Fruit fly (Drosophila melanogaster): ENCODE measurements around the gene CG31300.

Gene CG31300

dm6 chr3R:25258628-25259240, 24.7 kb upstream of the CG31300 start, which contains the start of gene CG11857 (continued):
- TF ChIP-seq Sox102F (GFP tag; optimal IDR thresholded peaks at IDR 0.05) (peak; percentile 98), Elba2 (GFP tag; optimal IDR thresholded peaks at IDR 0.05) (peak; percentile 90), Lim3 (GFP tag; IDR thresholded peaks at IDR 0.05) (peak; percentile 95), CG3281 (GFP tag; optimal IDR thresholded peaks at IDR 0.05) (peak; percentile 96), CG31388 (GFP tag; optimal IDR thresholded peaks at IDR 0.05) (peak; percentile 97), kay (GFP tag; optimal IDR thresholded peaks at IDR 0.05) (peak; percentile 98), CG7928 (GFP tag; optimal IDR thresholded peaks at IDR 0.05) (peak; percentile 98), CG2678 (tag; optimal IDR thresholded peaks at IDR 0.05) (peak; percentile 98), gce (GFP tag; IDR thresholded peaks at IDR 0.05) (peak; percentile 96), hbn (GFP tag; IDR thresholded peaks at IDR 0.05; ENCODE audit: partially characterized antibody) (peak; percentile 100), Xrp1 (GFP tag; IDR thresholded peaks at IDR 0.05) (peak; percentile 99), HmgD (GFP tag; optimal IDR thresholded peaks at IDR 0.05) (peak; percentile 95), cas (GFP tag; IDR thresholded peaks at IDR 0.05) (peak; percentile 98), HLH3B (GFP tag; IDR thresholded peaks at IDR 0.05) (peak; percentile 98), CG5953 (GFP tag; IDR thresholded peaks at IDR 0.05) (peak; percentile 96), ewg (GFP tag; optimal IDR thresholded peaks at IDR 0.05) (peak; percentile 92), H2.0 (GFP tag; IDR thresholded peaks at IDR 0.05) (peak; percentile 99), CG14965 (GFP tag; optimal IDR thresholded peaks at IDR 0.05; ENCODE audit: borderline replicate concordance) (peak; percentile 55), CG4820 (GFP tag; optimal IDR thresholded peaks at IDR 0.05) (peak; percentile 97), ab (GFP tag; optimal IDR thresholded peaks at IDR 0.05) (peak; percentile 91), CG33213 (GFP tag; optimal IDR thresholded peaks at IDR 0.05) (peak; percentile 97), pfk (GFP tag; optimal IDR thresholded peaks at IDR 0.05) (peak; percentile 37), corto (GFP tag; optimal IDR thresholded peaks at IDR 0.05) (peak; percentile 95), CG8290 (GFP tag; optimal IDR thresholded peaks at IDR 0.05) (peak; percentile 98), CG8290 (tag; optimal IDR thresholded peaks at IDR 0.05) (peak; percentile 90 to 97), grau (tag; optimal IDR thresholded peaks at IDR 0.05) (peak; percentile 97)

dm6 chr3R:25260670-25261069, 22.8 kb upstream of the CG31300 start:
- TF ChIP-seq D19A (tag; optimal IDR thresholded peaks at IDR 0.05) (peak; percentile 52), CG32767 (GFP tag; IDR thresholded peaks at IDR 0.05) (no peak), dan (GFP tag; IDR thresholded peaks at IDR 0.05) (no peak), jumu (GFP tag; optimal IDR thresholded peaks at IDR 0.05) (no peak), CG4328 (GFP tag; optimal IDR thresholded peaks at IDR 0.05) (no peak), exex (tag; optimal IDR thresholded peaks at IDR 0.05) (peak; percentile 97), CG32532 (GFP tag; IDR thresholded peaks at IDR 0.05) (no peak), mirr (GFP tag; optimal IDR thresholded peaks at IDR 0.05) (peak; percentile 93), bab2 (GFP tag; optimal IDR thresholded peaks at IDR 0.05) (no peak), B-H2 (GFP tag; optimal IDR thresholded peaks at IDR 0.05) (no peak), B-H1 (GFP tag; IDR thresholded peaks at IDR 0.05) (no peak), peb (GFP tag; IDR thresholded peaks at IDR 0.05) (no peak), CG9727 (GFP tag; optimal IDR thresholded peaks at IDR 0.05) (no peak), jigr1 (GFP tag; IDR thresholded peaks at IDR 0.05) (no peak), CG10979 (tag; optimal IDR thresholded peaks at IDR 0.05) (no peak), Nf-YA (GFP tag; IDR thresholded peaks at IDR 0.05) (no peak), CG7786 (GFP tag; optimal IDR thresholded peaks at IDR 0.05) (no peak), nerfin-1 (tag; optimal IDR thresholded peaks at IDR 0.05) (no peak), CG7963 (GFP tag; IDR thresholded peaks at IDR 0.05; ENCODE audit: partially characterized antibody) (no peak), Xrp1 (GFP tag; IDR thresholded peaks at IDR 0.05) (no peak), emc (GFP tag; optimal IDR thresholded peaks at IDR 0.05) (no peak), br (optimal IDR thresholded peaks at IDR 0.05) (no peak), sens (GFP tag) (peak; percentile 48), CG17385 (GFP tag; optimal IDR thresholded peaks at IDR 0.05) (no peak), GATAe (GFP tag; conservative IDR thresholded peaks at IDR 0.05) (peak; percentile 53; the same call in 1 of the 2 replicates), grn (GFP tag; optimal IDR thresholded peaks at IDR 0.05) (peak; percentile 53), dmrt99B (tag; optimal IDR thresholded peaks at IDR 0.05) (no peak), pho (GFP tag; optimal IDR thresholded peaks at IDR 0.05) (no peak)
